Fruit fly (Drosophila melanogaster) whole organism, embryonic: ENCODE measurements around the gene nmo.

Experiments
- CG10654 ChIP-seq: fragments of 200-800 bp; sonication (Bioruptor generic); optimal IDR thresholded peaks from 2 replicates; lab custom pipeline; 2016; ENCODE audit warnings: missing biosample characterization, missing genetic modification characterization
- CG12299 ChIP-seq: fragments of 200-800 bp; sonication (Bioruptor generic); optimal IDR thresholded peaks from 2 replicates; lab custom pipeline; 2018; ENCODE audit warnings: missing biosample characterization, mild to moderate bottlenecking, missing genetic modification characterization
- CG12769 ChIP-seq: fragments of 200-800 bp; sonication (Bioruptor generic); optimal IDR thresholded peaks from 2 replicates; lab custom pipeline; 2019; ENCODE audit warnings: missing biosample characterization, mild to moderate bottlenecking, missing genetic modification characterization, moderate library complexity
- CG13424 ChIP-seq: fragments of 200-800 bp; sonication (Bioruptor generic); optimal IDR thresholded peaks from 2 replicates; lab custom pipeline; 2019; ENCODE audit warnings: missing biosample characterization, mild to moderate bottlenecking, missing genetic modification characterization, moderate library complexity
- CG13894 ChIP-seq: fragments of 200-800 bp; sonication (Bioruptor generic); optimal IDR thresholded peaks from 3 replicates; lab custom pipeline; 2018; ENCODE audit warnings: missing biosample characterization, mild to moderate bottlenecking, missing genetic modification characterization, moderate library complexity
- CG14667 ChIP-seq: fragments of 200-800 bp; sonication (Bioruptor generic); IDR thresholded peaks from 2 replicates; pipeline ENCODE4 v1.3.6; 2022; ENCODE audit warnings: missing biosample characterization, missing genetic modification characterization
- CG14860 ChIP-seq: fragments of 200-800 bp; sonication (Bioruptor generic); IDR thresholded peaks from 3 replicates; pipeline ENCODE4 v1.3.6; 2022; ENCODE audit warnings: missing biosample characterization, missing genetic modification characterization; ENCODE audit not compliant: partially characterized antibody
- CG15269 ChIP-seq: fragments of 200-800 bp; sonication (Bioruptor generic); optimal IDR thresholded peaks from 2 replicates; lab custom pipeline; 2018; ENCODE audit warnings: missing biosample characterization, mild to moderate bottlenecking, missing genetic modification characterization, moderate library complexity
- CG1603 ChIP-seq: fragments of 200-800 bp; sonication (Bioruptor generic); optimal IDR thresholded peaks from 2 replicates; lab custom pipeline; 2019; ENCODE audit warnings: missing biosample characterization, mild to moderate bottlenecking, missing genetic modification characterization, moderate library complexity
- CG16813 ChIP-seq: fragments of 200-800 bp; sonication (Bioruptor generic); IDR thresholded peaks from 3 replicates; pipeline ENCODE4 v1.3.6; 2022; ENCODE audit warnings: missing biosample characterization, missing genetic modification characterization; ENCODE audit not compliant: partially characterized antibody
- CG31224 ChIP-seq: fragments of 200-800 bp; sonication (Bioruptor generic); IDR thresholded peaks from 2 replicates; pipeline ENCODE4 v1.3.6; 2022; ENCODE audit warnings: missing biosample characterization, missing genetic modification characterization
- CG33213 ChIP-seq: fragments of 200-800 bp; sonication (Bioruptor generic); optimal IDR thresholded peaks from 3 replicates; lab custom pipeline; 2016; ENCODE audit warnings: missing biosample characterization, missing genetic modification characterization
- CG34224 ChIP-seq: fragments of 200-800 bp; sonication (Bioruptor generic); IDR thresholded peaks from 3 replicates; pipeline ENCODE4 v1.3.6; 2022; ENCODE audit warnings: missing biosample characterization, missing genetic modification characterization; ENCODE audit not compliant: partially characterized antibody
- CG4854 ChIP-seq: fragments of 200-800 bp; sonication (Bioruptor generic); optimal IDR thresholded peaks from 2 replicates; lab custom pipeline; 2016; ENCODE audit warnings: missing biosample characterization, missing genetic modification characterization, inconsistent platforms
- CG6175 ChIP-seq: fragments of 200-800 bp; sonication (Bioruptor generic); IDR thresholded peaks from 3 replicates; pipeline ENCODE4 v1.3.6; 2022; ENCODE audit warnings: missing biosample characterization, missing genetic modification characterization
- CG6254 ChIP-seq: fragments of 200-800 bp; sonication (Bioruptor generic); optimal IDR thresholded peaks from 3 replicates; lab custom pipeline; 2017; ENCODE audit warnings: mild to moderate bottlenecking, missing biosample characterization, missing genetic modification reagents, missing genetic modification characterization
- CG6689 ChIP-seq: fragments of 200-800 bp; sonication (Bioruptor generic); IDR thresholded peaks from 2 replicates; pipeline ENCODE4 v1.3.6; 2022; ENCODE audit warnings: missing biosample characterization, missing genetic modification characterization
- CG8478 ChIP-seq: fragments of >200 bp; optimal IDR thresholded peaks from 2 replicates; lab custom pipeline; 2018
- CG9215 ChIP-seq: fragments of 200-800 bp; sonication (Bioruptor generic); IDR thresholded peaks from 2 replicates; pipeline ENCODE4 v1.3.6; 2022; ENCODE audit warnings: missing biosample characterization, missing genetic modification characterization
- Dek ChIP-seq: fragments of 200-800 bp; sonication (Bioruptor generic); optimal IDR thresholded peaks from 3 replicates; lab custom pipeline; 2019; ENCODE audit warnings: missing biosample characterization, mild to moderate bottlenecking, missing genetic modification characterization, moderate library complexity
- HLHmδ ChIP-seq: fragments of 200-800 bp; sonication (Bioruptor generic); optimal IDR thresholded peaks from 2 replicates; lab custom pipeline; 2018; ENCODE audit warnings: missing biosample characterization, mild to moderate bottlenecking, missing genetic modification characterization, moderate library complexity
- Jarid2 ChIP-seq: fragments of 200-800 bp; sonication (Bioruptor generic); optimal IDR thresholded peaks from 3 replicates; lab custom pipeline; 2017; ENCODE audit warnings: mild to moderate bottlenecking, missing biosample characterization, missing genetic modification reagents, missing genetic modification characterization
- Max ChIP-seq: fragments of 200-800 bp; sonication (Bioruptor generic); optimal IDR thresholded peaks from 2 replicates; lab custom pipeline; 2016; ENCODE audit warnings: missing biosample characterization, mild to moderate bottlenecking, missing genetic modification characterization
- Myb ChIP-seq: fragments of 200-800 bp; sonication (Bioruptor generic); optimal IDR thresholded peaks from 2 replicates; lab custom pipeline; 2016; ENCODE audit warnings: missing biosample characterization, missing genetic modification characterization
- NFAT ChIP-seq: fragments of 200-800 bp; sonication (Bioruptor generic); IDR thresholded peaks from 2 replicates; pipeline ENCODE4 v1.3.6; 2022; ENCODE audit warnings: missing biosample characterization, missing genetic modification characterization
- Opbp ChIP-seq: fragments of 200-800 bp; sonication (Bioruptor generic); IDR thresholded peaks from 3 replicates; pipeline ENCODE4 v1.3.6; 2022; ENCODE audit warnings: missing biosample characterization, missing genetic modification characterization; ENCODE audit not compliant: partially characterized antibody
- PHDP ChIP-seq: fragments of 200-800 bp; sonication (Bioruptor generic); optimal IDR thresholded peaks from 3 replicates; lab custom pipeline; 2018; ENCODE audit warnings: missing biosample characterization, mild to moderate bottlenecking, missing genetic modification characterization, moderate library complexity
- Sry-δ ChIP-seq: fragments of 200-800 bp; sonication (Bioruptor generic); optimal IDR thresholded peaks from 2 replicates; lab custom pipeline; 2016; ENCODE audit warnings: missing biosample characterization, missing genetic modification characterization
- Trl ChIP-seq, 3 experiments: fragments of >200 bp in 2 of 3; fragments of 200-800 bp in 1 of 3; sonication (Bioruptor generic) in 1 of 3; optimal IDR thresholded peaks; 2 replicates in 1 of 3; 3 replicates in 2 of 3; lab custom pipeline; 2016 to 2017; ENCODE audit warnings: missing biosample characterization in 1 of 3, missing genetic modification characterization in 1 of 3
- YL-1 ChIP-seq: fragments of 200-800 bp; sonication (Bioruptor generic); optimal IDR thresholded peaks from 3 replicates; lab custom pipeline; 2017; ENCODE audit warnings: missing biosample characterization, mild to moderate bottlenecking, missing genetic modification characterization
- abd-A ChIP-seq: fragments of 200-800 bp; sonication (Bioruptor generic); optimal IDR thresholded peaks from 3 replicates; lab custom pipeline; 2019; ENCODE audit warnings: missing biosample characterization, mild to moderate bottlenecking, missing genetic modification characterization, moderate library complexity
- amos ChIP-seq: fragments of 200-800 bp; sonication (Bioruptor generic); IDR thresholded peaks from 2 replicates; pipeline ENCODE4 v1.3.6; 2022; ENCODE audit warnings: missing biosample characterization, missing genetic modification characterization; ENCODE audit not compliant: partially characterized antibody
- cwo ChIP-seq: fragments of 200-800 bp; sonication (Bioruptor generic); optimal IDR thresholded peaks from 3 replicates; lab custom pipeline; 2017; ENCODE audit warnings: missing biosample characterization, missing genetic modification characterization, mild to moderate bottlenecking, moderate library complexity, missing genetic modification reagents
- esg ChIP-seq: fragments of 200-800 bp; sonication (Bioruptor generic); conservative IDR thresholded peaks from 2 replicates; pipeline ENCODE4 v1.3.6; 2022; ENCODE audit warnings: missing biosample characterization, missing genetic modification characterization
- eve ChIP-seq, 2 experiments: fragments of >200 bp; optimal IDR thresholded peaks; 2 replicates each; lab custom pipeline; 2017; ENCODE audit warnings: missing biosample characterization in 2 of 2, missing genetic modification characterization in 2 of 2
- fd96Cb ChIP-seq: fragments of 200-800 bp; sonication (Bioruptor generic); optimal IDR thresholded peaks from 2 replicates; lab custom pipeline; 2018; ENCODE audit warnings: missing biosample characterization, mild to moderate bottlenecking, missing genetic modification characterization, moderate library complexity
- gt ChIP-seq: fragments of 200-800 bp; sonication (Bioruptor generic); IDR thresholded peaks from 2 replicates; pipeline ENCODE4 v1.3.6; 2022; ENCODE audit warnings: missing biosample characterization, missing genetic modification characterization
- hb ChIP-seq: fragments of 200-800 bp; sonication (Bioruptor generic); IDR thresholded peaks from 3 replicates; pipeline ENCODE4 v1.3.6; 2022; ENCODE audit warnings: missing biosample characterization, missing genetic modification characterization; ENCODE audit not compliant: partially characterized antibody
- lbe ChIP-seq: fragments of 200-800 bp; sonication (Bioruptor generic); optimal IDR thresholded peaks from 2 replicates; lab custom pipeline; 2016; ENCODE audit warnings: missing biosample characterization, mild to moderate bottlenecking, missing genetic modification characterization
- nerfin-2 ChIP-seq: fragments of 200-800 bp; sonication (Bioruptor generic); IDR thresholded peaks from 2 replicates; pipeline ENCODE4 v1.3.6; 2022; ENCODE audit warnings: missing biosample characterization, missing genetic modification characterization; ENCODE audit not compliant: partially characterized antibody
- pho ChIP-seq: fragments of 200-800 bp; sonication (Bioruptor generic); optimal IDR thresholded peaks from 2 replicates; lab custom pipeline; 2016; ENCODE audit warnings: missing biosample characterization, missing genetic modification characterization
- ranshi ChIP-seq: fragments of 200-800 bp; sonication (Bioruptor generic); IDR thresholded peaks from 2 replicates; pipeline ENCODE4 v1.3.6; 2022; ENCODE audit warnings: missing biosample characterization, missing genetic modification characterization
- repo ChIP-seq: fragments of 200-800 bp; sonication (Bioruptor generic); optimal IDR thresholded peaks from 2 replicates; lab custom pipeline; 2016; ENCODE audit warnings: missing biosample characterization, missing genetic modification characterization
- tap ChIP-seq: fragments of 200-800 bp; optimal IDR thresholded peaks from 3 replicates; lab custom pipeline; 2019; ENCODE audit warnings: missing biosample characterization, mild to moderate bottlenecking, missing genetic modification characterization, moderate library complexity
- z ChIP-seq: fragments of 200-800 bp; sonication (Bioruptor generic); IDR thresholded peaks from 3 replicates; pipeline ENCODE4 v1.3.6; 2022; ENCODE audit warnings: missing biosample characterization, missing genetic modification characterization
- zen ChIP-seq: fragments of 200-800 bp; sonication (Bioruptor generic); optimal IDR thresholded peaks from 3 replicates; lab custom pipeline; 2018; ENCODE audit warnings: missing biosample characterization, mild to moderate bottlenecking, missing genetic modification characterization, moderate library complexity
- zen2 ChIP-seq: fragments of 200-800 bp; sonication (Bioruptor generic); IDR thresholded peaks from 3 replicates; pipeline ENCODE4 v1.3.6; 2022; ENCODE audit warnings: missing biosample characterization, missing genetic modification characterization; ENCODE audit not compliant: partially characterized antibody

The nmo gene

DNA sequence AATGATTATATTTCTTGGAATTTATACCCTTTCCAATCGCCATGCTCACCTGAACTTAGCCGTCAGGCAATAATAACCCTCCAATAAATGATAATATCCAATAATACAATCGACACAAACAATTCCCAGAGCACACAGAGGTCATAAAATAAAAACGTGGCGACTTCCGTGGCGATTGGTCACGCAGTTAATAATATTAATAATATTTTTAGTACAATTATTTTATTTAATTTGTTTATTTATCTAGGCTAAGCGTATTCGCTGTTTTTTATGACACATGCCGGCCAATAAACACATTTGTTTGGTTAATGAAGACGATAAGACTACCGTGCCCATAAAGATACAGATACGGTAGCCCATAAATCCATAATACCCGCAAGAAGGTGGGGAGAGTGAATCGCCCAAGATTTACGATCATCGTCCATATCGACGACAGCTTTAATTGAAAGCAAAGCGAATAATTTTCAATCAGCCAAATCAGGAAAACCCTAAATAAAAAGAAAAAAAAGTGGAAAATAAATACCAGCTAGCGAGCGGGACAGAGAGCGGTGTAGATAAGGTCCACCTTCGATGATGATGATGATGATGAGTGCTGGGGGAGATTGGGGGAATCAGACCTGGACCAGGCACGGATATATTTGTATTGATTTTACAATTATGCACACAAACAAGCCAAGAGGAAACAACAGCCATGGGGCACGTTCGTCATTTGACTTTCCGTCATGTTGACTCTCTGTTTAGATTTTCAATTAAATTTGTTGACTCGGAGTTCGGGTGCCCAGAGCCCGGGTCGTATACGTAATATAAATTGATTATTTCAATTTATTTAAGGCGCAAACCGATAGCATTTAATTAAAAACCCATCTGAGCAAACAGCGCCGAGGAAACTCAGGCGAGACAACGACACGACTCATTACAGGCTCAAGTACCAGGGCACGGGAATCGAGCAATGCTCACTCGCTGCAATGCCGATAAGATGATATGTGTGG lies 17.8 kb upstream of the nmo start (continued):
- no peak for TF ChIP-seq nerfin-2
- peak; percentile 15 for TF ChIP-seq YL-1
- no peak for TF ChIP-seq pho
- TF ChIP-seq Trl (optimal IDR thresholded peaks at IDR 0.05; lab: Kevin White, UChicago), result no peak
- TF ChIP-seq Trl (GFP tag; optimal IDR thresholded peaks at IDR 0.05; lab: Kevin White, UChicago), result no peak
- peak; percentile 24 for TF ChIP-seq CG33213 (GFP tag; lab: Kevin White, UChicago)
- TF ChIP-seq CG31224 (GFP tag; lab: Robert Waterston, UW), result no peak
- no peak for TF ChIP-seq CG13424 (tag; lab: Kevin White, UChicago)
- TF ChIP-seq Dek (tag; lab: Kevin White, UChicago), result no peak
- TF ChIP-seq CG12299 (tag; lab: Kevin White, UChicago), result no peak
- TF ChIP-seq lbe (GFP tag; lab: Kevin White, UChicago), result peak; percentile 25
- peak; percentile 26 for TF ChIP-seq cwo
- no peak for TF ChIP-seq CG6689 (GFP tag; lab: Robert Waterston, UW)
- peak; percentile 46 for TF ChIP-seq PHDP
- TF ChIP-seq Jarid2 (GFP tag; lab: Kevin White, UChicago), result no peak
- TF ChIP-seq CG12769 (tag; lab: Kevin White, UChicago), result no peak
- peak; percentile 65 for TF ChIP-seq CG13894
- TF ChIP-seq CG6254 (GFP tag; lab: Kevin White, UChicago), result no peak
- TF ChIP-seq CG1603 (tag; lab: Kevin White, UChicago), result peak; percentile 43
- no peak for TF ChIP-seq abd-A
- 0 out of 3 replicates have a peak, but pooled peaks have one; percentile 40 for TF ChIP-seq z (GFP tag; lab: Robert Waterston, UW)
- no peak for TF ChIP-seq zen2 (GFP tag; lab: Robert Waterston, UW)
- no peak for TF ChIP-seq zen (tag; lab: Kevin White, UChicago)
- TF ChIP-seq Max (GFP tag; lab: Kevin White, UChicago), result no peak
- TF ChIP-seq CG14860, result no peak
- no peak for TF ChIP-seq CG34224 (GFP tag; lab: Robert Waterston, UW)
- TF ChIP-seq eve (GFP tag; optimal IDR thresholded peaks at IDR 0.05; lab: Kevin White, UChicago), result peak in 1 of 2 experiments; percentile 3
- TF ChIP-seq ranshi (GFP tag; lab: Robert Waterston, UW), result no peak
- TF ChIP-seq CG16813 (GFP tag; lab: Robert Waterston, UW), result no peak
- TF ChIP-seq esg (GFP tag; lab: Robert Waterston, UW), result no peak
- no peak for TF ChIP-seq HLHmδ (GFP tag; lab: Kevin White, UChicago)
- TF ChIP-seq fd96Cb (tag; lab: Kevin White, UChicago), result no peak
- no peak for TF ChIP-seq CG4854 (GFP tag; lab: Kevin White, UChicago)
- peak; percentile 45 for TF ChIP-seq CG15269 (tag; lab: Kevin White, UChicago)
- TF ChIP-seq CG14667 (GFP tag; lab: Robert Waterston, UW), result no peak
- TF ChIP-seq CG10654, result no peak
- TF ChIP-seq Opbp, result no peak
- TF ChIP-seq Sry-δ (GFP tag; lab: Kevin White, UChicago), result no peak
- TF ChIP-seq hb (GFP tag; lab: Robert Waterston, UW), result no peak
- TF ChIP-seq repo (GFP tag; lab: Kevin White, UChicago), result peak; percentile 12
- TF ChIP-seq Myb (GFP tag; lab: Kevin White, UChicago), result no peak
- TF ChIP-seq CG8478, result no peak
- no peak for TF ChIP-seq CG6175 (GFP tag; lab: Robert Waterston, UW)
- TF ChIP-seq gt (GFP tag; lab: Robert Waterston, UW), result no peak
- TF ChIP-seq amos, result no peak
- TF ChIP-seq CG9215, result no peak
- TF ChIP-seq tap, result no peak
- no peak for TF ChIP-seq NFAT (GFP tag; lab: Robert Waterston, UW)
